Worm (Caenorhabditis elegans): ENCODE measurements around the gene edg-1.

ce11 chrIV:11329269-11329668 is 8.7 kb downstream of the edg-1 start, which contains the start of gene leo-1:
- TF ChIP-seq sma-3 (GFP tag; optimal IDR thresholded peaks at IDR 0.05) (no peak), aly-2 (tag; optimal IDR thresholded peaks at IDR 0.05) (no peak), skn-1 (tag; optimal IDR thresholded peaks at IDR 0.05) (no peak), blmp-1 (tag; optimal IDR thresholded peaks at IDR 0.05; ENCODE audit: insufficient read depth) (no peak), ZK546.5 (tag; optimal IDR thresholded peaks at IDR 0.05) (no peak), nhr-6 (tag; optimal IDR thresholded peaks at IDR 0.05) (no peak), ama-1 (optimal IDR thresholded peaks at IDR 0.05) (no peak), fos-1 (tag; optimal IDR thresholded peaks at IDR 0.05) (no peak)

Measured in whole organism, L2 larva.